Fruit fly (Drosophila melanogaster): ENCODE data around the gene CG31709.

CG31709 gene

dm6 chr2L:9616654-9617053 is 37.2 kb upstream of the CG31709 start (continued):
- TF ChIP-seq Side (GFP tag; optimal IDR thresholded peaks at IDR 0.05) = peak; percentile 58

DNA sequence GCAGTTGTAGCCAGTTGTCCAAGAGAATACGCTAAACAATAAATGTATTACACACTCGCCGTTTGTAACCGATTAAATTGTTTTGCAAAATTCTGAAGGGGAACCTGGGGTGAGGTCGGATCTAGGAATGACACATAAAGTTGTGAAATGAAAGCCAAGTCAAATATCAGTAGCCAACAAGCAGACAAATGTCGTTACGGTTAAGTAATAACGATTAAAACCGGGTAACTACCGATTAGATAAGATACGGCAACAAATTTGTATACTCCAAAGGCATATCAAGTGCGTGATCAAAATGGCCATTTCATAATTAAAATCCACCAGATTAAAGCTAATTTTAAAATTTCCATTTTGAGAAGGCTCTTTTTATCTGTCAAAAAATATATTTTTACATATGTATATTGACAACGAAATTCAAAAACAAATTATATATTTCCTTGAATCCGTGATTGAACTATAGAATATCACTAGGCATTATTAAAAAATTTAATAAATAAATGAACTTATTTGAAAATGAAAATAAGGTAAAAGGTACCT is 36.6 kb upstream of the CG31709 start, which contains the start of gene GlcAT-S:
Gene GlcAT-S (plus strand): TSS at position 487 of the 537 bp plus-strand sequence.
- TF ChIP-seq exex (tag; optimal IDR thresholded peaks at IDR 0.05) = peak; percentile 95
- TF ChIP-seq CG12104 (GFP tag; optimal IDR thresholded peaks at IDR 0.05) = no peak
- TF ChIP-seq oc (tag; optimal IDR thresholded peaks at IDR 0.05) = no peak
- peak; percentile 70 for TF ChIP-seq grn (GFP tag; optimal IDR thresholded peaks at IDR 0.05)
- peak in 1 of 2 experiments; percentile 79 for TF ChIP-seq Pdp1 (GFP tag; optimal IDR thresholded peaks at IDR 0.05)
- TF ChIP-seq Vsx1 (GFP tag; optimal IDR thresholded peaks at IDR 0.05) = peak; percentile 6
- TF ChIP-seq CG14050 (GFP tag; IDR thresholded peaks at IDR 0.05) = no peak
- no peak for TF ChIP-seq CG11696 (GFP tag; IDR thresholded peaks at IDR 0.05)
- peak; percentile 86 for TF ChIP-seq CG34376 (GFP tag; optimal IDR thresholded peaks at IDR 0.05)
- TF ChIP-seq Fer1 (GFP tag; optimal IDR thresholded peaks at IDR 0.05) = peak; percentile 4
- TF ChIP-seq eve (GFP tag; optimal IDR thresholded peaks at IDR 0.05) = peak in 1 of 2 experiments; percentile 57
- TF ChIP-seq CG3838 (GFP tag; optimal IDR thresholded peaks at IDR 0.05) = no peak
- peak; percentile 85 for TF ChIP-seq mirr (GFP tag; optimal IDR thresholded peaks at IDR 0.05)

dm6 chr2L:9615561-9615960 is 36.1 kb upstream of the CG31709 start:
- no peak for TF ChIP-seq tap (tag; optimal IDR thresholded peaks at IDR 0.05)
- TF ChIP-seq Bgb (GFP tag; IDR thresholded peaks at IDR 0.05; ENCODE audit: partially characterized antibody) = peak; percentile 6; the same call in 1 of the 2 replicates
- peak; percentile 65 for TF ChIP-seq Med (GFP tag)
- TF ChIP-seq Nf-YC (tag; optimal IDR thresholded peaks at IDR 0.05) = no peak
- TF ChIP-seq CG13624 (GFP tag; optimal IDR thresholded peaks at IDR 0.05) = no peak

DNA sequence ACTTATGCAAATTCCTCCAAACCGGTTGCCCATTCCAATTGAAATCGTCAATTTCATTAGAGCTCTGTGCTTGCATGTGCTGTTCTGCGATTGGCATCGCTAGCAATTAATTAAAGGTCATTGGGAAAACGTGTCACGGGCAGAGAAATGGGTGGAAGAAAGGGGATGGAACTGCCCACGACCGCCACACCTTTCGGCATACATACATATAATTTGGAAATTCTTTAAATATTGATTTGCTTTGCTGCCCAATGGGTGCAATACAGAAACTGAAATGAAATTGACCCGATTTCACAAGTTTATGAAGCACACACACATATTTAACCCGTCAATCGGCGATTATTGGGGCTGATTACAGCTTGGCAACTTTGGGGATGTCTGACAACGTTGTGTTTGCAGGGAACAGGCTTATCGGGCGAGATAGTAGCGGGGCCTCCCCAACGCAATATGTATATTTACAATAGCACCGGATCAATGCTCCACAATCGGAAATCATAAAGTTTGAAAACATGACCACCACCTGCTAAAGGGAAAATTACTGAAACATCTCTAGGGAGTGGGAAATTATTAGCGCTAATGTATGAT is 35.3 kb upstream of the CG31709 start:
- no peak for TF ChIP-seq CG11696 (GFP tag; IDR thresholded peaks at IDR 0.05)
- no peak for TF ChIP-seq Nf-YC (tag; optimal IDR thresholded peaks at IDR 0.05)
- peak; percentile 3 for TF ChIP-seq CG1603 (tag; optimal IDR thresholded peaks at IDR 0.05)
- TF ChIP-seq exex (tag; optimal IDR thresholded peaks at IDR 0.05) = peak; percentile 76
- peak; percentile 77 for TF ChIP-seq mirr (GFP tag; optimal IDR thresholded peaks at IDR 0.05)
- 0 out of 2 replicates have a peak, but pooled peaks have one; percentile 10 for TF ChIP-seq Atf6 (GFP tag; IDR thresholded peaks at IDR 0.05)
- no peak for TF ChIP-seq twi (tag; optimal IDR thresholded peaks at IDR 0.05)
- TF ChIP-seq H15 (GFP tag; IDR thresholded peaks at IDR 0.05) = no peak
- TF ChIP-seq CG10543 (GFP tag; optimal IDR thresholded peaks at IDR 0.05) = peak; percentile 57
- peak; percentile 58 for TF ChIP-seq grn (GFP tag; optimal IDR thresholded peaks at IDR 0.05)
- no peak for TF ChIP-seq CG13624 (GFP tag; optimal IDR thresholded peaks at IDR 0.05)
- no peak for TF ChIP-seq Trl (optimal IDR thresholded peaks at IDR 0.05)
- no peak for TF ChIP-seq Trl (GFP tag; optimal IDR thresholded peaks at IDR 0.05)
- peak; percentile 57 for TF ChIP-seq CG34376 (GFP tag; optimal IDR thresholded peaks at IDR 0.05)
- peak; percentile 60 for TF ChIP-seq Med (GFP tag)
- TF ChIP-seq shn (GFP tag; optimal IDR thresholded peaks at IDR 0.05) = no peak
- 0 out of 3 replicates have a peak, but pooled peaks have one; percentile 51 for TF ChIP-seq CG2199 (GFP tag; IDR thresholded peaks at IDR 0.05)
- TF ChIP-seq HmgZ (tag; optimal IDR thresholded peaks at IDR 0.05) = peak; percentile 6
- TF ChIP-seq chn (GFP tag; optimal IDR thresholded peaks at IDR 0.05) = no peak
- TF ChIP-seq sens (GFP tag) = peak; percentile 65
- no peak for TF ChIP-seq bowl (GFP tag; IDR thresholded peaks at IDR 0.05)
- peak; percentile 42; the same call in 1 of the 3 replicates for TF ChIP-seq ci (GFP tag; IDR thresholded peaks at IDR 0.05)
- peak; percentile 83 for TF ChIP-seq sug (tag; optimal IDR thresholded peaks at IDR 0.05)
- TF ChIP-seq CG4820 (GFP tag; optimal IDR thresholded peaks at IDR 0.05) = no peak
- TF ChIP-seq Sox102F (GFP tag; optimal IDR thresholded peaks at IDR 0.05) = no peak

Data from whole organism, embryonic.